Fruit fly (Drosophila melanogaster) whole organism, prepupa: ENCODE results near the gene Hs6st.

Experiments
- Blimp-1 ChIP-seq: fragments of 200-800 bp; sonication (Bioruptor generic); optimal IDR thresholded peaks from 3 replicates; lab custom pipeline; 2017; ENCODE audit warnings: missing biosample characterization, missing genetic modification characterization, mild to moderate bottlenecking, moderate library complexity, missing genetic modification reagents
- CG10631 ChIP-seq: fragments of 200-800 bp; sonication (Bioruptor generic); optimal IDR thresholded peaks from 2 replicates; lab custom pipeline; 2016; ENCODE audit warnings: missing biosample characterization, missing genetic modification characterization
- CG10669 ChIP-seq: fragments of 200-800 bp; sonication (Bioruptor generic); optimal IDR thresholded peaks from 3 replicates; lab custom pipeline; 2018; ENCODE audit warnings: missing biosample characterization, mild to moderate bottlenecking, missing genetic modification characterization, moderate library complexity
- CG11762 ChIP-seq: fragments of 200-800 bp; sonication (Bioruptor generic); optimal IDR thresholded peaks from 3 replicates; lab custom pipeline; 2016; ENCODE audit warnings: missing biosample characterization, missing genetic modification characterization; ENCODE audit not compliant: insufficient read depth
- CG11902 ChIP-seq: fragments of 200-800 bp; sonication (Bioruptor generic); optimal IDR thresholded peaks from 3 replicates; lab custom pipeline; 2016; ENCODE audit warnings: missing biosample characterization, missing genetic modification characterization
- CG15336 ChIP-seq: fragments of 200-800 bp; sonication (Bioruptor generic); IDR thresholded peaks from 2 replicates; pipeline ENCODE4 v1.3.6; 2022; ENCODE audit warnings: missing biosample characterization, missing genetic modification characterization
- CG16779 ChIP-seq: fragments of 200-800 bp; sonication (Bioruptor generic); optimal IDR thresholded peaks from 3 replicates; lab custom pipeline; 2017; ENCODE audit warnings: missing biosample characterization, mild to moderate bottlenecking, missing genetic modification characterization
- CG3032 ChIP-seq: fragments of 200-800 bp; optimal IDR thresholded peaks from 2 replicates; lab custom pipeline; 2019; ENCODE audit warnings: missing biosample characterization, mild to moderate bottlenecking, missing genetic modification characterization, moderate library complexity
- CG32006 ChIP-seq: fragments of 200-800 bp; sonication (Bioruptor generic); optimal IDR thresholded peaks from 3 replicates; lab custom pipeline; 2017; ENCODE audit warnings: missing biosample characterization, mild to moderate bottlenecking, missing genetic modification characterization
- CG34406 ChIP-seq: fragments of 200-800 bp; sonication (Bioruptor generic); optimal IDR thresholded peaks from 3 replicates; lab custom pipeline; 2016; ENCODE audit warnings: missing biosample characterization, missing genetic modification characterization
- CG4318 ChIP-seq: fragments of 200-800 bp; sonication (Bioruptor generic); optimal IDR thresholded peaks from 3 replicates; lab custom pipeline; 2017; ENCODE audit warnings: missing biosample characterization, mild to moderate bottlenecking, missing genetic modification characterization
- CG6163 ChIP-seq: fragments of 200-800 bp; sonication (Bioruptor generic); IDR thresholded peaks from 3 replicates; pipeline ENCODE4 v1.3.6; 2022; ENCODE audit warnings: missing biosample characterization, missing genetic modification characterization
- CG6276 ChIP-seq: fragments of 200-800 bp; sonication (Bioruptor generic); optimal IDR thresholded peaks from 2 replicates; lab custom pipeline; 2017; ENCODE audit warnings: missing biosample characterization, mild to moderate bottlenecking, missing genetic modification characterization
- CG6792 ChIP-seq: fragments of 200-800 bp; sonication (Bioruptor generic); optimal IDR thresholded peaks from 3 replicates; lab custom pipeline; 2016; ENCODE audit warnings: missing biosample characterization, missing genetic modification characterization
- CG6808 ChIP-seq: fragments of 200-800 bp; sonication (Bioruptor generic); optimal IDR thresholded peaks from 3 replicates; lab custom pipeline; 2017; ENCODE audit warnings: missing biosample characterization, missing genetic modification characterization, mild to moderate bottlenecking, moderate library complexity, missing genetic modification reagents
- CG6854 ChIP-seq: fragments of 200-800 bp; sonication (Bioruptor generic); optimal IDR thresholded peaks from 2 replicates; lab custom pipeline; 2017; ENCODE audit warnings: missing biosample characterization, mild to moderate bottlenecking, missing genetic modification characterization
- CG7368 ChIP-seq: fragments of 200-800 bp; sonication (Bioruptor generic); optimal IDR thresholded peaks from 3 replicates; lab custom pipeline; 2016; ENCODE audit warnings: missing biosample characterization, missing genetic modification characterization
- CG8119 ChIP-seq: fragments of 200-800 bp; sonication (Bioruptor generic); IDR thresholded peaks from 3 replicates; pipeline ENCODE4 v1.3.6; 2022; ENCODE audit warnings: missing biosample characterization, missing genetic modification characterization
- CG9139 ChIP-seq: fragments of 200-800 bp; sonication (Bioruptor generic); optimal IDR thresholded peaks from 3 replicates; lab custom pipeline; 2017; ENCODE audit warnings: missing biosample characterization, mild to moderate bottlenecking, missing genetic modification characterization
- Eip75B ChIP-seq: fragments of 200-800 bp; sonication (Bioruptor generic); optimal IDR thresholded peaks from 3 replicates; lab custom pipeline; 2016; ENCODE audit warnings: missing biosample characterization, missing genetic modification characterization
- Ets21C ChIP-seq: fragments of 200-800 bp; sonication (Bioruptor generic); optimal IDR thresholded peaks from 3 replicates; lab custom pipeline; 2016; ENCODE audit warnings: missing biosample characterization, missing genetic modification characterization
- Ets96B ChIP-seq: fragments of 200-800 bp; optimal IDR thresholded peaks from 2 replicates; lab custom pipeline; 2019; ENCODE audit warnings: missing biosample characterization, mild to moderate bottlenecking, missing genetic modification characterization, moderate library complexity
- Gug ChIP-seq: fragments of 200-800 bp; sonication (Bioruptor generic); IDR thresholded peaks from 2 replicates; pipeline ENCODE4 v1.3.6; 2022; ENCODE audit warnings: missing biosample characterization, missing genetic modification characterization
- Hr38 ChIP-seq: sonication (Bioruptor generic); optimal IDR thresholded peaks from 2 replicates; lab custom pipeline; 2016; ENCODE audit warnings: missing biosample characterization, missing genetic modification characterization
- Hr39 ChIP-seq: fragments of 200-800 bp; sonication (Bioruptor generic); optimal IDR thresholded peaks from 2 replicates; lab custom pipeline; 2016; ENCODE audit warnings: missing biosample characterization, missing genetic modification characterization
- Lpt ChIP-seq: fragments of 200-800 bp; sonication (Bioruptor generic); optimal IDR thresholded peaks from 3 replicates; lab custom pipeline; 2016; ENCODE audit warnings: missing biosample characterization, missing genetic modification characterization
- Met ChIP-seq: fragments of 200-800 bp; sonication (Bioruptor generic); optimal IDR thresholded peaks from 3 replicates; lab custom pipeline; 2016; ENCODE audit warnings: missing biosample characterization, missing genetic modification characterization
- Smox ChIP-seq: fragments of 200-800 bp; sonication (Bioruptor generic); optimal IDR thresholded peaks from 3 replicates; lab custom pipeline; 2016; ENCODE audit warnings: missing biosample characterization, missing genetic modification characterization
- Sox102F ChIP-seq: fragments of 200-800 bp; sonication (Bioruptor generic); optimal IDR thresholded peaks from 2 replicates; lab custom pipeline; 2016; ENCODE audit warnings: missing biosample characterization, mild to moderate bottlenecking, missing genetic modification characterization
- Sox14 ChIP-seq: fragments of 200-800 bp; sonication (Bioruptor generic); optimal IDR thresholded peaks from 3 replicates; lab custom pipeline; 2016; ENCODE audit warnings: missing biosample characterization, missing genetic modification characterization
- Sox15 ChIP-seq: fragments of 200-800 bp; sonication (Bioruptor generic); optimal IDR thresholded peaks from 3 replicates; lab custom pipeline; 2016; ENCODE audit warnings: missing biosample characterization, missing genetic modification characterization
- acj6 ChIP-seq: fragments of 200-800 bp; sonication (Bioruptor generic); optimal IDR thresholded peaks from 3 replicates; lab custom pipeline; 2016; ENCODE audit warnings: missing biosample characterization, missing genetic modification characterization
- cyc ChIP-seq: fragments of 200-800 bp; sonication (Bioruptor generic); optimal IDR thresholded peaks from 3 replicates; lab custom pipeline; 2016; ENCODE audit warnings: missing biosample characterization, missing genetic modification characterization
- dac ChIP-seq: fragments of 200-800 bp; sonication (Bioruptor generic); optimal IDR thresholded peaks from 2 replicates; lab custom pipeline; 2017; ENCODE audit warnings: missing biosample characterization, mild to moderate bottlenecking, missing genetic modification characterization
- eg ChIP-seq: fragments of 200-800 bp; sonication (Bioruptor generic); IDR thresholded peaks from 3 replicates; pipeline ENCODE4 v1.3.6; 2022; ENCODE audit warnings: missing biosample characterization, missing genetic modification characterization
- fd59A ChIP-seq: fragments of 200-800 bp; sonication (Bioruptor generic); optimal IDR thresholded peaks from 2 replicates; lab custom pipeline; 2017; ENCODE audit warnings: missing biosample characterization, mild to moderate bottlenecking, missing genetic modification characterization, missing genetic modification reagents
- fd85E ChIP-seq: fragments of 200-800 bp; sonication (Bioruptor generic); optimal IDR thresholded peaks from 3 replicates; lab custom pipeline; 2016; ENCODE audit warnings: missing biosample characterization, missing genetic modification characterization
- fkh ChIP-seq: fragments of 200-800 bp; sonication (Bioruptor generic); optimal IDR thresholded peaks from 3 replicates; lab custom pipeline; 2017; ENCODE audit warnings: missing biosample characterization, mild to moderate bottlenecking, missing genetic modification characterization, moderate library complexity
- lz ChIP-seq: fragments of 200-800 bp; sonication (Bioruptor generic); optimal IDR thresholded peaks from 3 replicates; lab custom pipeline; 2016; ENCODE audit warnings: missing biosample characterization, missing genetic modification characterization
- net ChIP-seq: fragments of 200-800 bp; sonication (Bioruptor generic); optimal IDR thresholded peaks from 3 replicates; lab custom pipeline; 2016; ENCODE audit warnings: missing biosample characterization, missing genetic modification characterization
- salr ChIP-seq, 2 experiments: fragments of 200-800 bp; sonication (Bioruptor generic); optimal IDR thresholded peaks; 3 replicates each; lab custom pipeline; 2016 to 2018; ENCODE audit warnings: missing biosample characterization in 2 of 2, missing genetic modification characterization in 2 of 2, mild to moderate bottlenecking in 1 of 2
- ss ChIP-seq, 2 experiments: fragments of 200-800 bp; sonication (Bioruptor generic); optimal IDR thresholded peaks; 2 replicates in 1 of 2; 3 replicates in 1 of 2; lab custom pipeline; 2017 to 2018; ENCODE audit warnings: mild to moderate bottlenecking in 2 of 2, missing biosample characterization in 2 of 2, missing genetic modification characterization in 2 of 2, moderate library complexity in 1 of 2
- svp ChIP-seq: fragments of 200-800 bp; sonication (Bioruptor generic); peaks from one replicate; lab custom pipeline; 2016; ENCODE audit warnings: missing biosample characterization, missing genetic modification characterization
- vri ChIP-seq: fragments of 200-800 bp; sonication (Bioruptor generic); optimal IDR thresholded peaks from 3 replicates; lab custom pipeline; 2016; ENCODE audit warnings: missing biosample characterization, mild to moderate bottlenecking, missing genetic modification characterization

The Hs6st gene

dm6 chr3R:20031043-20031763 lies 22.9 kb upstream of the Hs6st start, which contains the start of gene trem (continued):
- TF ChIP-seq vri (GFP tag; lab: Kevin White, UChicago) (no peak), CG3032 (peak; percentile 79), CG10631 (peak; percentile 88), eg (GFP tag; lab: Robert Waterston, UW) (peak; percentile 62; the same call in 2 of the 3 replicates), Hr39 (peak; percentile 77), fkh (peak; percentile 34), CG6792 (GFP tag; lab: Kevin White, UChicago) (peak; percentile 63), CG10669 (GFP tag; lab: Kevin White, UChicago) (no peak), CG11762 (GFP tag; lab: Kevin White, UChicago) (peak; percentile 76)

dm6 chr3R:20027841-20028240 lies 19.5 kb upstream of the Hs6st start, which contains the start of the genes CG4424 and CG4854:
Gene CG4424, minus strand, starts transcription at chr3R:20028040.
Gene CG4854, plus strand, starts transcription at chr3R:20028058.
- peak; percentile 97 for TF ChIP-seq fkh
- TF ChIP-seq CG6163 (GFP tag; lab: Robert Waterston, UW): no peak
- no peak for TF ChIP-seq ss (GFP tag; optimal IDR thresholded peaks at IDR 0.05; lab: Kevin White, UChicago)

- TF ChIP-seq CG6854 (GFP tag; lab: Kevin White, UChicago) (no peak), acj6 (peak; percentile 86), CG4318 (GFP tag; lab: Kevin White, UChicago) (peak; percentile 83), CG6808 (GFP tag; lab: Kevin White, UChicago) (no peak), Hr38 (peak; percentile 8), CG6276 (GFP tag; lab: Kevin White, UChicago) (no peak), Sox102F (GFP tag; lab: Kevin White, UChicago) (no peak), Eip75B (GFP tag; lab: Kevin White, UChicago) (no peak), CG34406 (GFP tag; lab: Kevin White, UChicago) (peak; percentile 87), svp (GFP tag; lab: Kevin White, UChicago) (no peak), Gug (GFP tag; lab: Robert Waterston, UW) (peak; percentile 81), Hr39 (peak; percentile 85), CG11902 (GFP tag; lab: Kevin White, UChicago) (peak; percentile 53), cyc (GFP tag; lab: Kevin White, UChicago) (peak; percentile 64), lz (GFP tag; lab: Kevin White, UChicago) (peak; percentile 84), CG8119 (GFP tag; lab: Robert Waterston, UW) (peak; percentile 88), CG16779 (tag; lab: Kevin White, UChicago) (no peak), CG15336 (GFP tag; lab: Robert Waterston, UW) (peak; percentile 85), fd59A (GFP tag; lab: Kevin White, UChicago) (peak; percentile 79), Smox (GFP tag; lab: Kevin White, UChicago) (peak; percentile 89), Ets96B (tag; lab: Kevin White, UChicago) (peak; percentile 84), dac (peak; percentile 59), Ets21C (peak; percentile 78), Met (GFP tag; lab: Kevin White, UChicago) (no peak), CG9139 (GFP tag; lab: Kevin White, UChicago) (no peak), eg (GFP tag; lab: Robert Waterston, UW) (peak; percentile 84), Sox14 (peak; percentile 87), Lpt (GFP tag; lab: Kevin White, UChicago) (peak; percentile 52), CG11762 (GFP tag; lab: Kevin White, UChicago) (peak; percentile 50), fd85E (GFP tag; lab: Kevin White, UChicago) (peak; percentile 6), vri (GFP tag; lab: Kevin White, UChicago) (no peak), salr (GFP tag; optimal IDR thresholded peaks at IDR 0.05; lab: Kevin White, UChicago) (peak; percentile 45 to 87), fkh (no peak), CG6792 (GFP tag; lab: Kevin White, UChicago) (peak; percentile 74), CG32006 (peak; percentile 90), Sox15 (GFP tag; lab: Kevin White, UChicago) (peak; percentile 83), net (GFP tag; lab: Kevin White, UChicago) (peak; percentile 86), CG7368 (GFP tag; lab: Kevin White, UChicago) (no peak), CG10669 (GFP tag; lab: Kevin White, UChicago) (no peak), Blimp-1 (GFP tag; lab: Kevin White, UChicago) (peak; percentile 12)
Observed at dm6 chr3R:20021152-20021769, 12.9 kb upstream of the Hs6st start, which contains the start of the genes PIG-L and psidin. Gene PIG-L, minus strand, starts transcription at chr3R:20021338. Gene psidin, plus strand, starts transcription at chr3R:20021704.
